Worm (Caenorhabditis elegans) whole organism, young adult: Measurements from ENCODE around the gene snai-1.
A peak's percentile ranks its signal among the peaks of the same experiment; 100 is the strongest.

Experiments
- B0261.1 ChIP-seq: sonication (generic microtip); optimal IDR thresholded peaks from 2 replicates; lab custom pipeline; 2016; ENCODE audit warnings: mild to moderate bottlenecking, missing genetic modification characterization, moderate library complexity, missing compliant biosample characterization
- F22D6.2 ChIP-seq: sonication (generic microtip); optimal IDR thresholded peaks from 2 replicates; lab custom pipeline; 2016; ENCODE audit warnings: mild to moderate bottlenecking, missing genetic modification characterization, missing compliant biosample characterization
- F23B12.7 ChIP-seq: sonication (generic microtip); optimal IDR thresholded peaks from 2 replicates; lab custom pipeline; 2017; ENCODE audit warnings: missing genetic modification characterization, mild to moderate bottlenecking, missing compliant biosample characterization, antibody characterized with exemption, moderate library complexity; ENCODE audit not compliant: insufficient read depth
- F37B4.10 ChIP-seq: fragments of 200-800 bp; sonication (Bioruptor generic); IDR thresholded peaks from 2 replicates; pipeline ENCODE4 v1.3.6; 2022; ENCODE audit warnings: missing genetic modification characterization, missing compliant biosample characterization
- F49E8.2 ChIP-seq: sonication (generic microtip); optimal IDR thresholded peaks from 3 replicates; lab custom pipeline; 2017; ENCODE audit warnings: missing genetic modification characterization, mild to moderate bottlenecking, missing compliant biosample characterization, antibody characterized with exemption, moderate library complexity; ENCODE audit not compliant: insufficient read depth
- F52B5.7 ChIP-seq: sonication (generic microtip); optimal IDR thresholded peaks from 2 replicates; lab custom pipeline; 2016; ENCODE audit warnings: mild to moderate bottlenecking, missing genetic modification characterization, missing compliant biosample characterization
- F57C9.4 ChIP-seq: sonication (generic microtip); optimal IDR thresholded peaks from 2 replicates; lab custom pipeline; 2017; ENCODE audit warnings: mild to moderate bottlenecking, missing genetic modification characterization, missing compliant biosample characterization
- K11D2.4 ChIP-seq: fragments of 200-800 bp; sonication (Bioruptor generic); IDR thresholded peaks from 2 replicates; pipeline ENCODE4 v1.3.6; 2022; ENCODE audit warnings: missing genetic modification reagents, missing genetic modification characterization, missing compliant biosample characterization
- Y56A3A.18 ChIP-seq: fragments of 200-800 bp; sonication (Bioruptor generic); IDR thresholded peaks from 2 replicates; pipeline ENCODE4 v1.3.6; 2022; ENCODE audit warnings: missing genetic modification reagents, missing genetic modification characterization, missing compliant biosample characterization
- Y79H2A.3 ChIP-seq: fragments of 200-800 bp; sonication (Bioruptor generic); conservative IDR thresholded peaks from 2 replicates; pipeline ENCODE4 v1.3.6; 2022; ENCODE audit warnings: missing genetic modification reagents, missing genetic modification characterization, missing compliant biosample characterization
- akir-1 ChIP-seq: fragments of 200-800 bp; sonication (Bioruptor generic); optimal IDR thresholded peaks from 2 replicates; lab custom pipeline; 2018; ENCODE audit warnings: mild to moderate bottlenecking, missing genetic modification characterization, moderate library complexity, missing compliant biosample characterization
- aptf-2 ChIP-seq: fragments of 200-800 bp; sonication (Bioruptor generic); conservative IDR thresholded peaks from 2 replicates; pipeline ENCODE4 v1.3.6; 2022; ENCODE audit warnings: missing genetic modification reagents, missing genetic modification characterization, missing compliant biosample characterization
- athp-1 ChIP-seq: sonication (generic microtip); optimal IDR thresholded peaks from 2 replicates; lab custom pipeline; 2017; ENCODE audit warnings: mild to moderate bottlenecking, missing genetic modification characterization, missing compliant biosample characterization
- attf-5 ChIP-seq: fragments of 200-800 bp; sonication (Bioruptor generic); optimal IDR thresholded peaks from 2 replicates; lab custom pipeline; 2018; ENCODE audit warnings: mild to moderate bottlenecking, missing genetic modification characterization, missing compliant biosample characterization
- cebp-1 ChIP-seq, 2 experiments: fragments of 200-800 bp in 1 of 2; sonication (Bioruptor generic) in 1 of 2; sonication (generic microtip) in 1 of 2; IDR thresholded peaks in 1 of 2; optimal IDR thresholded peaks in 1 of 2; 2 replicates each; pipeline versions ENCODE4 v1.3.6 to Lab custom; 2017 to 2022; ENCODE audit warnings: missing compliant biosample characterization in 2 of 2, missing genetic modification characterization in 2 of 2, mild to moderate bottlenecking in 1 of 2, missing genetic modification reagents in 1 of 2, moderate library complexity in 1 of 2
- dpl-1 ChIP-seq: fragments of 150-350 bp; optimal IDR thresholded peaks from 2 replicates; lab custom pipeline; 2014; ENCODE audit warnings: missing biosample characterization, missing genetic modification reagents, missing genetic modification characterization
- egl-18 ChIP-seq: fragments of 200-800 bp; sonication (Bioruptor generic); IDR thresholded peaks from 2 replicates; pipeline ENCODE4 v1.3.6; 2022; ENCODE audit warnings: missing genetic modification reagents, missing genetic modification characterization, missing compliant biosample characterization
- egl-44 ChIP-seq: fragments of 200-800 bp; sonication (Bioruptor generic); IDR thresholded peaks from 2 replicates; pipeline ENCODE4 v1.3.6; 2022; ENCODE audit warnings: missing genetic modification reagents, missing genetic modification characterization, missing compliant biosample characterization
- egrh-3 ChIP-seq: fragments of 200-800 bp; sonication (Bioruptor generic); IDR thresholded peaks from 2 replicates; pipeline ENCODE4 v1.3.6; 2022; ENCODE audit warnings: missing genetic modification reagents, missing genetic modification characterization, missing compliant biosample characterization
- ekl-4 ChIP-seq: fragments of 200-800 bp; sonication (Bioruptor generic); IDR thresholded peaks from 2 replicates; pipeline ENCODE4 v1.3.6; 2022; ENCODE audit warnings: missing genetic modification reagents, missing genetic modification characterization, missing compliant biosample characterization
- him-1 ChIP-seq: sonication (generic microtip); optimal IDR thresholded peaks from 2 replicates; lab custom pipeline; 2016; ENCODE audit warnings: missing genotype, missing genetic modification reagents, missing genetic modification characterization, missing compliant biosample characterization
- hlh-26 ChIP-seq: fragments of 200-800 bp; sonication (Bioruptor generic); conservative IDR thresholded peaks from 2 replicates; pipeline ENCODE4 v1.3.6; 2022; ENCODE audit warnings: missing genetic modification reagents, missing genetic modification characterization, missing compliant biosample characterization
- hmg-1.2 ChIP-seq: fragments of 200-800 bp; sonication (Bioruptor generic); IDR thresholded peaks from 2 replicates; pipeline ENCODE4 v1.3.6; 2022; ENCODE audit warnings: missing genetic modification reagents, missing genetic modification characterization, missing compliant biosample characterization
- hsf-1 ChIP-seq: fragments of 200-800 bp; sonication (Bioruptor generic); IDR thresholded peaks from 2 replicates; pipeline ENCODE4 v1.3.6; 2022; ENCODE audit warnings: missing genetic modification reagents, missing genetic modification characterization, missing compliant biosample characterization
- let-526 ChIP-seq: fragments of 200-800 bp; sonication (Bioruptor generic); IDR thresholded peaks from 2 replicates; pipeline ENCODE4 v1.3.6; 2022; ENCODE audit warnings: missing genetic modification reagents, missing genetic modification characterization, missing compliant biosample characterization
- lin-35 ChIP-seq, 3 experiments: fragments of 150-350 bp in 2 of 3; sonication (generic microtip) in 1 of 3; optimal IDR thresholded peaks; 2 replicates each; lab custom pipeline; 2014 to 2018; ENCODE audit warnings: missing biosample characterization in 3 of 3, missing genetic modification characterization in 3 of 3, missing genetic modification reagents in 3 of 3
- lin-40 ChIP-seq: sonication (generic microtip); optimal IDR thresholded peaks from 2 replicates; lab custom pipeline; 2016; ENCODE audit warnings: missing genetic modification characterization, mild to moderate bottlenecking, missing compliant biosample characterization, missing genotype, missing genetic modification reagents
- lsl-1 ChIP-seq: fragments of 200-800 bp; sonication (Bioruptor generic); optimal IDR thresholded peaks from 2 replicates; lab custom pipeline; 2018; ENCODE audit warnings: mild to moderate bottlenecking, missing genetic modification characterization, moderate library complexity, missing compliant biosample characterization
- madf-6 ChIP-seq: fragments of 200-800 bp; sonication (Bioruptor generic); IDR thresholded peaks from 2 replicates; pipeline ENCODE4 v1.3.6; 2022; ENCODE audit warnings: missing genetic modification reagents, missing genetic modification characterization, missing compliant biosample characterization
- madf-8 ChIP-seq: fragments of 200-800 bp; sonication (Bioruptor generic); conservative IDR thresholded peaks from 2 replicates; pipeline ENCODE4 v1.3.6; 2022; ENCODE audit warnings: missing genetic modification reagents, missing genetic modification characterization, missing compliant biosample characterization
- mcd-1 ChIP-seq: fragments of 200-800 bp; sonication (Bioruptor generic); IDR thresholded peaks from 2 replicates; pipeline ENCODE4 v1.3.6; 2022; ENCODE audit warnings: missing genetic modification reagents, missing genetic modification characterization, missing compliant biosample characterization
- mel-28 ChIP-seq: sonication (generic microtip); optimal IDR thresholded peaks from 2 replicates; lab custom pipeline; 2016; ENCODE audit warnings: borderline replicate concordance, mild to moderate bottlenecking, missing genetic modification characterization, missing compliant biosample characterization
- mes-4 ChIP-seq: sonication (generic microtip); optimal IDR thresholded peaks from 2 replicates; lab custom pipeline; 2016; ENCODE audit warnings: missing genotype, missing genetic modification characterization, missing compliant biosample characterization
- nhr-80 ChIP-seq: sonication (generic microtip); optimal IDR thresholded peaks from 2 replicates; lab custom pipeline; 2016; ENCODE audit warnings: missing genetic modification characterization, missing compliant biosample characterization
- nhr-90 ChIP-seq: sonication (generic microtip); optimal IDR thresholded peaks from 2 replicates; lab custom pipeline; 2016; ENCODE audit warnings: missing genotype, mild to moderate bottlenecking, missing genetic modification characterization, missing compliant biosample characterization
- rcor-1 ChIP-seq: fragments of 200-800 bp; sonication (Bioruptor generic); IDR thresholded peaks from 2 replicates; pipeline ENCODE4 v1.3.6; 2022; ENCODE audit warnings: missing genetic modification reagents, missing genetic modification characterization, missing compliant biosample characterization
- repo-1 ChIP-seq: sonication (generic microtip); optimal IDR thresholded peaks from 2 replicates; lab custom pipeline; 2017; ENCODE audit warnings: mild to moderate bottlenecking, missing genetic modification characterization, missing compliant biosample characterization
- rpc-1 ChIP-seq, 2 experiments: fragments of 150-350 bp in 1 of 2; sonication (generic microtip) in 1 of 2; optimal IDR thresholded peaks; 2 replicates each; lab custom pipeline; 2014 to 2018; ENCODE audit warnings: missing biosample characterization in 1 of 2, missing genetic modification characterization in 1 of 2, missing genetic modification reagents in 1 of 2, missing genotype in 1 of 2
- sea-2 ChIP-seq: fragments of 200-800 bp; sonication (Bioruptor generic); IDR thresholded peaks from 2 replicates; pipeline ENCODE4 v1.3.6; 2022; ENCODE audit warnings: missing genetic modification characterization, missing compliant biosample characterization
- unc-62 ChIP-seq: fragments of 150-350 bp; optimal IDR thresholded peaks from 2 replicates; lab custom pipeline; 2014; ENCODE audit warnings: missing biosample characterization, missing genetic modification reagents, missing genetic modification characterization
- zfh-2 ChIP-seq: fragments of 200-800 bp; sonication (Bioruptor generic); conservative IDR thresholded peaks from 2 replicates; pipeline ENCODE4 v1.3.6; 2022; ENCODE audit warnings: missing genetic modification reagents, missing genetic modification characterization, missing compliant biosample characterization
- zim-3 ChIP-seq: sonication (generic microtip); optimal IDR thresholded peaks from 2 replicates; lab custom pipeline; 2017; ENCODE audit warnings: mild to moderate bottlenecking, missing genetic modification characterization, moderate library complexity, missing compliant biosample characterization
- ztf-18 ChIP-seq: sonication (generic microtip); optimal IDR thresholded peaks from 2 replicates; lab custom pipeline; 2016; ENCODE audit warnings: missing genotype, mild to moderate bottlenecking, missing genetic modification characterization, missing compliant biosample characterization
- ztf-3 ChIP-seq: fragments of 200-800 bp; sonication (Bioruptor generic); optimal IDR thresholded peaks from 2 replicates; lab custom pipeline; 2018; ENCODE audit warnings: mild to moderate bottlenecking, missing genetic modification characterization, missing compliant biosample characterization
- ztf-6 ChIP-seq: fragments of 200-800 bp; sonication (Bioruptor generic); IDR thresholded peaks from 2 replicates; pipeline ENCODE4 v1.3.6; 2022; ENCODE audit warnings: missing genetic modification reagents, missing genetic modification characterization, missing compliant biosample characterization

Gene snai-1

DNA sequence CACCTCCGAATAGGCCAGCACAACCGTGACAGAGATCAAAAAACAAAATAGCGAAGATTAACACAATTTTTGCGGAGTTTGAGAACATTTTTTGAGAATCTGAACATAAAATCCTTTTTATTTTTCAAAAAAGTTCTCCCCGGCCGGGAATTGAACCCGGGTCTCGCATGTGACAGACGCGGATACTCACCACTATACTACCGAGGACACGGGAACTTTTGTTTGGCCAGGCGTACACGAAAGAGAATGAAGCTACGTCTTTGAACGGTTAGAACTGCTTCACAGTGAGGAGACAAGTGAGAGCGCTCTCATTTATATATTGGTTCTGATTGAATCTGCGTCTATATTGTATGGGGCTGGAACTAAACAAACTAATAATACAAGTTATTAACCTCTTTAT, 9.0 kb upstream of the snai-1 start, which contains the start of gene grl-26 (continued):
- TF ChIP-seq mel-28 (tag; lab: Kevin White, UChicago) (no peak), F57C9.4 (tag; lab: Kevin White, UChicago) (no peak), F37B4.10 (GFP tag; lab: Robert Waterston, UW) (0 out of 2 replicates have a peak, but pooled peaks have one; percentile 86), hmg-1.2 (peak; percentile 71), rpc-1 (optimal IDR thresholded peaks at IDR 0.05; lab: Kevin White, UChicago) (peak; percentile 93), rpc-1 (tag; optimal IDR thresholded peaks at IDR 0.05; lab: Kevin White, UChicago) (peak; percentile 96), madf-6 (peak; percentile 33; the same call in 1 of the 2 replicates), nhr-90 (tag; lab: Kevin White, UChicago) (peak; percentile 85), madf-8 (GFP tag; lab: Robert Waterston, UW) (no peak), zim-3 (peak; percentile 89), K11D2.4 (GFP tag; lab: Robert Waterston, UW) (no peak), egl-18 (GFP tag; lab: Robert Waterston, UW) (0 out of 2 replicates have a peak, but pooled peaks have one; percentile 65), him-1 (tag; lab: Kevin White, UChicago) (peak; percentile 89), zfh-2 (GFP tag; lab: Robert Waterston, UW) (no peak), mes-4 (tag; lab: Kevin White, UChicago) (peak; percentile 85), ztf-18 (peak; percentile 68), ztf-3 (GFP tag; lab: Kevin White, UChicago) (no peak), egrh-3 (GFP tag; lab: Robert Waterston, UW) (peak; percentile 48), aptf-2 (GFP tag; lab: Robert Waterston, UW) (no peak), Y79H2A.3 (GFP tag; lab: Robert Waterston, UW) (0 out of 2 replicates have a peak, but pooled peaks have one; percentile 22), sea-2 (no peak), hsf-1 (GFP tag; lab: Robert Waterston, UW) (no peak), dpl-1 (GFP tag; lab: Kevin White, UChicago) (no peak), F49E8.2 (tag; lab: Kevin White, UChicago) (peak; percentile 51), unc-62 (GFP tag; lab: Kevin White, UChicago) (no peak), hlh-26 (GFP tag; lab: Robert Waterston, UW) (no peak), F22D6.2 (no peak), akir-1 (GFP tag; lab: Kevin White, UChicago) (no peak), mcd-1 (GFP tag; lab: Robert Waterston, UW) (peak; percentile 63), attf-5 (GFP tag; lab: Kevin White, UChicago) (peak; percentile 55), lin-35 (GFP tag; optimal IDR thresholded peaks at IDR 0.05; lab: Kevin White, UChicago) (no peak), Y56A3A.18 (GFP tag; lab: Robert Waterston, UW) (peak; percentile 85), ekl-4 (GFP tag; lab: Robert Waterston, UW) (peak; percentile 65; the same call in 1 of the 2 replicates), let-526 (GFP tag; lab: Robert Waterston, UW) (peak; percentile 73; the same call in 1 of the 2 replicates), F52B5.7 (tag; lab: Kevin White, UChicago) (peak; percentile 33), nhr-80 (tag; lab: Kevin White, UChicago) (peak; percentile 43), athp-1 (tag; lab: Kevin White, UChicago) (peak; percentile 54), egl-44 (0 out of 2 replicates have a peak, but pooled peaks have one; percentile 62), lin-40 (tag; lab: Kevin White, UChicago) (no peak), ztf-6 (no peak), B0261.1 (tag; lab: Kevin White, UChicago) (peak; percentile 90), cebp-1 (GFP tag; IDR thresholded peaks at IDR 0.05; lab: Robert Waterston, UW) (no peak; the same call in 1 of the 2 replicates), cebp-1 (tag; optimal IDR thresholded peaks at IDR 0.05; lab: Kevin White, UChicago) (no peak), F23B12.7 (peak; percentile 89), rcor-1 (GFP tag; lab: Robert Waterston, UW) (peak; percentile 71), repo-1 (tag; lab: Kevin White, UChicago) (peak; percentile 53), lsl-1 (peak; percentile 25)
- TF ChIP-seq, all 124 proteins: peak for 69
